Worm (Caenorhabditis elegans): ENCODE data around the gene ufl-1.

DNA sequence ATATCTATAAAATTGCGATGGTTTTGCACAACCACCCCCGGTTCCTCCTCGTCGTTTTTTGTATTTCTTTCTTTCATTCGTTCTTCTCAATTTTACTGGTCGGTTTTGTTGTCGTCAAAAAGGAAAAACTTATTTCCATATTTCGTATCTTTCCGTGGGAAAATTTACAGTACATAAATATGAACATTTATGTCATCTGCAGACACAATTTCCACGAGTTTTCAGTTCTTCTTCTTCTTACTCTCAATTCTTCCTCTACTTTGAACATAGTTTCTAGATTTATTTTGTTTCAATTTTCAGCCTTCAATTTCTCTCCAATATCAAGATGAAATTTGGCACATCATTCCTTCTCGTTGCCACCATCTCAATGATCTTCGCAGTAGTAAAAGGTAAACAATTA lies 44.6 kb upstream of the ufl-1 start, which contains the start of gene Y43B11AR.1:
- TF ChIP-seq ztf-11 (tag; optimal IDR thresholded peaks at IDR 0.05) (no peak), unc-39 (tag; optimal IDR thresholded peaks at IDR 0.05) (no peak), lsy-2 (tag; optimal IDR thresholded peaks at IDR 0.05) (no peak), snpc-4 (tag; optimal IDR thresholded peaks at IDR 0.05) (no peak), mep-1 (tag; optimal IDR thresholded peaks at IDR 0.05) (no peak), blmp-1 (tag; optimal IDR thresholded peaks at IDR 0.05) (no peak), ces-1 (GFP tag; optimal IDR thresholded peaks at IDR 0.05) (no peak), lin-32 (GFP tag; optimal IDR thresholded peaks at IDR 0.05) (no peak)

Measured in whole organism, mixed stage, embryonic.